Worm (Caenorhabditis elegans): ENCODE data around the gene srlf-14.
A peak's percentile ranks its signal among the peaks of the same experiment; 100 is the strongest.

Gene srlf-14

ce11 chrIV:10894255-10894654 is at the start of gene srlf-14:
TSS of gene srlf-14 (minus strand) at chrIV:10894355.
- TF ChIP-seq zag-1 (tag; optimal IDR thresholded peaks at IDR 0.05) (no peak), nhr-28 (tag; optimal IDR thresholded peaks at IDR 0.05) (no peak), mml-1 (tag; optimal IDR thresholded peaks at IDR 0.05) (no peak), fkh-2 (tag; optimal IDR thresholded peaks at IDR 0.05) (no peak), daf-12 (tag; optimal IDR thresholded peaks at IDR 0.05) (no peak), fos-1 (tag; optimal IDR thresholded peaks at IDR 0.05) (no peak), ztf-4 (tag; optimal IDR thresholded peaks at IDR 0.05) (no peak), hmg-11 (tag; optimal IDR thresholded peaks at IDR 0.05) (no peak), nfya-1 (tag; optimal IDR thresholded peaks at IDR 0.05; ENCODE audit: insufficient read depth) (no peak)

DNA sequence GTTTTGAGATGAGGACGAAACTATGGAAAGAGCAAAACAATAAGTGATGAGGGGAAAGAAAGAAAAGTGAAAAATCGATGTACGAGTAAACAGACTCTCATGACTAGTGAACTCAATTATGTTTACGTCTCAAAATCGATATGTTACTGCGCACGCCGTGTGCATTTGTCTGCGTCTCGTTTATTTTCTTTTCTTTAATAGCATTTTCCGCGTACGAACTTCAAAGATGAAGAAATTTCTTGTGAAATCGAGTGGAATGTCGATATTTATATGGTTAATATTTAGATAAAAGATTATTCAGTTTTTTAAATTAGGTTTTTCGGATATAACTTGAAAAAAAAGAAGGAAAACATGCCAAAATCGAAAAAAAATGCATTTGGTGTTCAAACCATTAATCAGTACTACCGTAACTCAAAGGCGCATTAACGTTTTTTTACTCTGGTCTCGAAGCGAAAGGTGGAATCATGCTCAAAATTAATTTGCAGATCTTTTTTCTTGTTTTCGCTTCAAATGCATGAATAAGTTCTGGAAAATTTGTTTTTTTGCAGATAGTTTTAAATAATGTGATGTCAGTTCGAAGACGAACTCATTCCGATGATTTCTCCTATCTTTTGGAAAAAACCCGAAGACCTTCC is 42.9 kb upstream of the srlf-14 start, which contains the start of gene fic-1:
TSS of gene fic-1 (plus strand) at position 549 of the 635 bp plus-strand sequence.
- TF ChIP-seq nhr-237 (tag; optimal IDR thresholded peaks at IDR 0.05), result no peak
- TF ChIP-seq elt-2 (tag; optimal IDR thresholded peaks at IDR 0.05), result peak; percentile 28
- no peak for TF ChIP-seq hmg-11 (tag; optimal IDR thresholded peaks at IDR 0.05)
- TF ChIP-seq aly-2 (tag; optimal IDR thresholded peaks at IDR 0.05), result no peak
- TF ChIP-seq nhr-76 (tag; optimal IDR thresholded peaks at IDR 0.05), result no peak
- TF ChIP-seq sea-2 (GFP tag; optimal IDR thresholded peaks at IDR 0.05), result peak; percentile 78
- TF ChIP-seq ama-1 (optimal IDR thresholded peaks at IDR 0.05), result no peak
- TF ChIP-seq nhr-12 (tag; optimal IDR thresholded peaks at IDR 0.05), result no peak
- TF ChIP-seq egl-5 (tag; optimal IDR thresholded peaks at IDR 0.05), result peak; percentile 60
- no peak for TF ChIP-seq elt-1 (tag; optimal IDR thresholded peaks at IDR 0.05)
- TF ChIP-seq ZK546.5 (tag; optimal IDR thresholded peaks at IDR 0.05), result no peak
- peak; percentile 34 for TF ChIP-seq pqm-1 (tag; optimal IDR thresholded peaks at IDR 0.05)
- TF ChIP-seq skn-1 (tag; optimal IDR thresholded peaks at IDR 0.05), result peak; percentile 16
- TF ChIP-seq zag-1 (tag; optimal IDR thresholded peaks at IDR 0.05), result no peak
- TF ChIP-seq nhr-77 (tag; optimal IDR thresholded peaks at IDR 0.05), result no peak
- TF ChIP-seq eor-1 (tag; optimal IDR thresholded peaks at IDR 0.05), result peak in 1 of 2 experiments; percentile 12
- no peak for TF ChIP-seq nhr-11 (tag; optimal IDR thresholded peaks at IDR 0.05)
- TF ChIP-seq daf-12 (tag; optimal IDR thresholded peaks at IDR 0.05), result no peak
- TF ChIP-seq lsy-12 (tag; optimal IDR thresholded peaks at IDR 0.05), result peak; percentile 4
- no peak for TF ChIP-seq mml-1 (tag; optimal IDR thresholded peaks at IDR 0.05)
- TF ChIP-seq nhr-25 (tag; optimal IDR thresholded peaks at IDR 0.05), result no peak
- no peak for TF ChIP-seq ztf-11 (tag; optimal IDR thresholded peaks at IDR 0.05)
- TF ChIP-seq nhr-28 (tag; optimal IDR thresholded peaks at IDR 0.05), result no peak
- no peak for TF ChIP-seq nhr-23 (tag; optimal IDR thresholded peaks at IDR 0.05)
- no peak for TF ChIP-seq jun-1 (tag; optimal IDR thresholded peaks at IDR 0.05)
- TF ChIP-seq snpc-4 (tag; optimal IDR thresholded peaks at IDR 0.05), result peak; percentile 73
- peak; percentile 82 for TF ChIP-seq nfya-1 (tag; optimal IDR thresholded peaks at IDR 0.05; ENCODE audit: insufficient read depth)
- no peak for TF ChIP-seq nhr-43 (tag; optimal IDR thresholded peaks at IDR 0.05; ENCODE audit: poor library complexity, severe bottlenecking)
- no peak for TF ChIP-seq ztf-4 (tag; optimal IDR thresholded peaks at IDR 0.05)
- peak; percentile 51 for TF ChIP-seq lin-15B (tag; optimal IDR thresholded peaks at IDR 0.05)
- no peak for TF ChIP-seq mdl-1 (tag; optimal IDR thresholded peaks at IDR 0.05)
- no peak for TF ChIP-seq ceh-9 (tag; optimal IDR thresholded peaks at IDR 0.05)
- no peak for TF ChIP-seq egl-27 (tag; optimal IDR thresholded peaks at IDR 0.05)
- peak; percentile 92 for TF ChIP-seq pha-4 (tag; optimal IDR thresholded peaks at IDR 0.05)
- TF ChIP-seq ceh-82 (tag; optimal IDR thresholded peaks at IDR 0.05), result no peak
- no peak for TF ChIP-seq nhr-67 (tag; optimal IDR thresholded peaks at IDR 0.05)
- TF ChIP-seq fkh-10 (GFP tag; optimal IDR thresholded peaks at IDR 0.05), result peak; percentile 94
- no peak for TF ChIP-seq fos-1 (tag; optimal IDR thresholded peaks at IDR 0.05)
- TF ChIP-seq elt-3 (tag; optimal IDR thresholded peaks at IDR 0.05), result no peak
- TF ChIP-seq R02D3.7 (tag; optimal IDR thresholded peaks at IDR 0.05), result peak; percentile 15
- no peak for TF ChIP-seq unc-62 (GFP tag; optimal IDR thresholded peaks at IDR 0.05)
- no peak for TF ChIP-seq unc-39 (tag; optimal IDR thresholded peaks at IDR 0.05)
- TF ChIP-seq ceh-16 (tag; optimal IDR thresholded peaks at IDR 0.05), result no peak
- peak; percentile 91 for TF ChIP-seq ceh-28 (tag; optimal IDR thresholded peaks at IDR 0.05)
- no peak for TF ChIP-seq tbx-2 (tag; optimal IDR thresholded peaks at IDR 0.05)
- TF ChIP-seq lin-39 (tag; optimal IDR thresholded peaks at IDR 0.05), result no peak
- peak; percentile 11 for TF ChIP-seq fkh-2 (tag; optimal IDR thresholded peaks at IDR 0.05)

Data from whole organism, L3 larva.